Worm (Caenorhabditis elegans) whole organism, late embryonic: ENCODE data around the gene F32D8.11.

Experiments
- C38D4.7 ChIP-seq: fragments of 200-800 bp; sonication (Bioruptor generic); optimal IDR thresholded peaks from 2 replicates; lab custom pipeline; 2018; ENCODE audit warnings: mild to moderate bottlenecking, missing genetic modification characterization, moderate library complexity, missing compliant biosample characterization
- F13H6.1 ChIP-seq: sonication (generic microtip); optimal IDR thresholded peaks from 2 replicates; lab custom pipeline; 2016; ENCODE audit warnings: missing genetic modification characterization, missing compliant biosample characterization
- T23F11.4 ChIP-seq: fragments of 200-800 bp; sonication (Bioruptor generic); optimal IDR thresholded peaks from 2 replicates; lab custom pipeline; 2018; ENCODE audit warnings: mild to moderate bottlenecking, missing genetic modification characterization, missing compliant biosample characterization
- ceh-14 ChIP-seq: sonication (generic microtip); optimal IDR thresholded peaks from 2 replicates; lab custom pipeline; 2016; ENCODE audit warnings: missing genotype, missing genetic modification characterization, missing compliant biosample characterization
- ceh-18 ChIP-seq: sonication (generic microtip); optimal IDR thresholded peaks from 2 replicates; lab custom pipeline; 2016; ENCODE audit warnings: missing genetic modification characterization, missing compliant biosample characterization
- ceh-19 ChIP-seq: fragments of 200-800 bp; sonication (Bioruptor generic); optimal IDR thresholded peaks from 2 replicates; lab custom pipeline; 2018; ENCODE audit warnings: mild to moderate bottlenecking, missing genetic modification characterization, missing compliant biosample characterization
- ceh-22 ChIP-seq: sonication (generic microtip); optimal IDR thresholded peaks from 2 replicates; lab custom pipeline; 2017; ENCODE audit warnings: missing biosample characterization, missing genetic modification characterization
- ceh-24 ChIP-seq: sonication (generic microtip); optimal IDR thresholded peaks from 2 replicates; lab custom pipeline; 2016; ENCODE audit warnings: mild to moderate bottlenecking, missing genetic modification characterization, missing compliant biosample characterization
- ceh-30 ChIP-seq: fragments of 150-350 bp; optimal IDR thresholded peaks from 2 replicates; lab custom pipeline; 2014; ENCODE audit warnings: missing biosample characterization, missing genetic modification characterization
- ceh-31 ChIP-seq: sonication (generic microtip); optimal IDR thresholded peaks from 2 replicates; lab custom pipeline; 2016; ENCODE audit warnings: missing genetic modification characterization, missing compliant biosample characterization
- ceh-34 ChIP-seq: sonication (generic microtip); optimal IDR thresholded peaks from 2 replicates; lab custom pipeline; 2016; ENCODE audit warnings: mild to moderate bottlenecking, missing genetic modification characterization, missing compliant biosample characterization
- ceh-45 ChIP-seq: fragments of 200-800 bp; sonication (Bioruptor generic); IDR thresholded peaks from 2 replicates; pipeline ENCODE4 v1.3.6; 2022; ENCODE audit warnings: missing genetic modification reagents, missing genetic modification characterization, missing compliant biosample characterization
- ceh-48 ChIP-seq: sonication (generic microtip); optimal IDR thresholded peaks from 2 replicates; lab custom pipeline; 2016; ENCODE audit warnings: missing genetic modification characterization, inconsistent platforms, missing compliant biosample characterization
- ceh-6 ChIP-seq: fragments of 200-800 bp; sonication (Bioruptor generic); optimal IDR thresholded peaks from 2 replicates; lab custom pipeline; 2018; ENCODE audit warnings: mild to moderate bottlenecking, missing genetic modification characterization, missing compliant biosample characterization
- che-1 ChIP-seq: sonication (generic microtip); optimal IDR thresholded peaks from 2 replicates; lab custom pipeline; 2016; ENCODE audit warnings: mild to moderate bottlenecking, missing genetic modification characterization, missing compliant biosample characterization
- dve-1 ChIP-seq: sonication (generic microtip); optimal IDR thresholded peaks from 2 replicates; lab custom pipeline; 2017; ENCODE audit warnings: antibody characterized with exemption, mild to moderate bottlenecking, missing genetic modification characterization, missing compliant biosample characterization
- elt-2 ChIP-seq: sonication (generic microtip); optimal IDR thresholded peaks from 2 replicates; lab custom pipeline; 2016; ENCODE audit warnings: missing genetic modification reagents, missing genetic modification characterization, missing compliant biosample characterization
- fkh-10 ChIP-seq: fragments of 150-350 bp; optimal IDR thresholded peaks from 2 replicates; lab custom pipeline; 2014; ENCODE audit warnings: missing biosample characterization, missing genetic modification reagents, missing genetic modification characterization
- hlh-13 ChIP-seq: fragments of 200-800 bp; sonication (Bioruptor generic); optimal IDR thresholded peaks from 2 replicates; lab custom pipeline; 2018; ENCODE audit warnings: mild to moderate bottlenecking, missing genetic modification characterization, missing compliant biosample characterization
- lim-6 ChIP-seq: sonication (generic microtip); optimal IDR thresholded peaks from 2 replicates; lab custom pipeline; 2016; ENCODE audit warnings: missing genetic modification characterization, missing compliant biosample characterization
- mec-3 ChIP-seq: sonication (generic microtip); optimal IDR thresholded peaks from 2 replicates; lab custom pipeline; 2016; ENCODE audit warnings: borderline replicate concordance, missing genetic modification characterization, missing compliant biosample characterization
- nfya-1 ChIP-seq: sonication (generic microtip); optimal IDR thresholded peaks from 2 replicates; lab custom pipeline; 2017; ENCODE audit warnings: missing genetic modification characterization, mild to moderate bottlenecking, missing compliant biosample characterization, antibody characterized with exemption, moderate library complexity
- pag-3 ChIP-seq: sonication (generic microtip); optimal IDR thresholded peaks from 2 replicates; lab custom pipeline; 2016; ENCODE audit warnings: missing compliant biosample characterization, missing genetic modification characterization, borderline replicate concordance
- pat-9 ChIP-seq: fragments of 200-800 bp; sonication (Bioruptor generic); optimal IDR thresholded peaks from 2 replicates; lab custom pipeline; 2018; ENCODE audit warnings: mild to moderate bottlenecking, missing genetic modification characterization, moderate library complexity, missing compliant biosample characterization
- pha-4 ChIP-seq: fragments of 150-350 bp; optimal IDR thresholded peaks from 2 replicates; lab custom pipeline; 2018; ENCODE audit warnings: missing biosample characterization, missing genetic modification reagents, missing genetic modification characterization
- pqm-1 ChIP-seq: sonication (generic microtip); optimal IDR thresholded peaks from 2 replicates; lab custom pipeline; 2016; ENCODE audit warnings: missing genetic modification characterization, missing compliant biosample characterization
- rnt-1 ChIP-seq: sonication (generic microtip); optimal IDR thresholded peaks from 2 replicates; lab custom pipeline; 2016; ENCODE audit warnings: missing genetic modification characterization, missing compliant biosample characterization
- sdc-2 ChIP-seq: sonication (generic microtip); optimal IDR thresholded peaks from 2 replicates; lab custom pipeline; 2016; ENCODE audit warnings: missing genotype, missing genetic modification characterization, missing compliant biosample characterization
- sox-2 ChIP-seq: fragments of 200-800 bp; sonication (Bioruptor generic); IDR thresholded peaks from 2 replicates; pipeline ENCODE4 v1.3.6; 2022; ENCODE audit warnings: missing genetic modification reagents, missing genetic modification characterization, missing compliant biosample characterization
- ttx-3 ChIP-seq: sonication (generic microtip); optimal IDR thresholded peaks from 2 replicates; lab custom pipeline; 2016; ENCODE audit warnings: missing genetic modification reagents, missing genetic modification characterization, missing compliant biosample characterization
- unc-42 ChIP-seq: sonication (generic microtip); optimal IDR thresholded peaks from 2 replicates; lab custom pipeline; 2016; ENCODE audit warnings: missing genotype, missing genetic modification characterization, missing compliant biosample characterization
- unc-86 ChIP-seq: sonication (generic microtip); optimal IDR thresholded peaks from 2 replicates; lab custom pipeline; 2016; ENCODE audit warnings: missing genetic modification characterization, missing compliant biosample characterization
- ztf-16 ChIP-seq: sonication (generic microtip); optimal IDR thresholded peaks from 2 replicates; lab custom pipeline; 2017; ENCODE audit warnings: missing genetic modification characterization, missing compliant biosample characterization

Gene F32D8.11

DNA sequence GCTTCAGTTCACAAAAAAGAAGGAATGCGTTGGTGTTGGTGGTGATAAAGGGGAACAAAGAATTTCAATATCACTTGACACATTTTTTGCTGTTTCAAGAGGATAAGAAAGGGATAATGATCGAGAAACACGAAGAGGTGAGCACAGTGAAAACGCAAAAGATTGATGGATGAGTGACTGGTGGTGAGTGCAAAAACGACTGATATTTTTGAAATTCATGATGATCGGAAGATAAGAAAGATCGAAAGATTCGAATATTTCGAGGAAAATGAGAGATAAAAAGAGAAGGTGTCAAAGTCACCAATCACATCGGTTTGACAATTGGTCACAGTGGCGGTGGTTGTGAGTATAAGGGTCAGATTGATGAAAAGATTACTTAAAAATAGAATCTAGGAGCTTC is 27.0 kb upstream of the F32D8.11 start:
- TF ChIP-seq fkh-10 (GFP tag; lab: Kevin White, UChicago) (no peak), ceh-18 (peak; percentile 2)

DNA sequence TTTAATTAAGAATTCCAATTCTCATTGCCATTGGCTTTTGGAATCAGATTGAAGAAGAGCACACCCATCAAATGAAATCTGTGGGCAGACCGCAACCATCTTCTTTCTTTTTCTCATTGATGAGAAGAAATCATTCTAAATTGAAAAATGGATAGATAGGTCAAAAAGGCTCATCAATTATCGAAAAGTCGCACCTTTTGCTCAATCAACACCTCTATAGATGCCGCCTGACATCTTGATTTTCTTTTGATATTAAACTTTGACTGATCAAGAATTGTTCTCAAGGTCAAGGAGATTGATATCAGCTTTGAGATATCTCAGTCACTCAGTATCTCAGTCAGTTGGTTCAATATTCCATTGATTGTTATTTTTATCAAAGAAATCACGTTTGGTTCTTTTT is 21.0 kb upstream of the F32D8.11 start:
- TF ChIP-seq ceh-14 (tag; lab: Kevin White, UChicago) (no peak), pag-3 (tag; lab: Kevin White, UChicago) (no peak), ceh-45 (GFP tag; lab: Robert Waterston, UW) (no peak), elt-2 (tag; lab: Kevin White, UChicago) (no peak)

DNA sequence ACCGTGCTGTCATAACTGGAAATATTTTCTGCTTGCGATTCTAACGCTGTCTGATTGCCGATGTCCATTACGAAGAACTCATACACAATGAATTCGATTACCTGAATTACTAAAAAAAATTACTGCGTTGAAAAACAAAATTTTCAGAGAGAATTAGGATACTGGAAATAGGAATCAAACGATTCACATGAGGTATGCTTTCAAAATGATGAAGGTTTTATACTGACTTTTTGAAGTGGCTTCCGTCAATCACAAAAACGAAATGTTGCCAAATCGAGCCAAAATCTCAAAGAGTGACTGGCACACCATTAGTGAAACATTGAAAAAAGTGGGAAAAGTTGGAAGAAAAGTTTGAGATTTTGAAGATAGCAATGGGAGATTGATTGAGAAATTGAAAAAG is 20.1 kb upstream of the F32D8.11 start, which contains the start of gene zzz-1:
Gene zzz-1 (minus strand): TSS at position 101 of the 400 bp plus-strand sequence.
- TF ChIP-seq ceh-18 (no peak), ceh-24 (tag; lab: Kevin White, UChicago) (no peak), rnt-1 (tag; lab: Kevin White, UChicago) (no peak), pha-4 (tag; lab: Kevin White, UChicago) (no peak), che-1 (tag; lab: Kevin White, UChicago) (no peak), ztf-16 (tag; lab: Kevin White, UChicago) (no peak), dve-1 (no peak), unc-86 (tag; lab: Kevin White, UChicago) (no peak), ceh-48 (no peak), ceh-34 (no peak), pqm-1 (tag; lab: Kevin White, UChicago) (no peak), mec-3 (tag; lab: Kevin White, UChicago) (no peak), nfya-1 (tag; lab: Kevin White, UChicago) (no peak), hlh-13 (GFP tag; lab: Kevin White, UChicago) (no peak), pat-9 (tag; lab: Kevin White, UChicago) (no peak), ttx-3 (tag; lab: Kevin White, UChicago) (no peak), C38D4.7 (GFP tag; lab: Kevin White, UChicago) (no peak), ceh-19 (no peak), ceh-45 (GFP tag; lab: Robert Waterston, UW) (no peak), pag-3 (tag; lab: Kevin White, UChicago) (no peak)

DNA sequence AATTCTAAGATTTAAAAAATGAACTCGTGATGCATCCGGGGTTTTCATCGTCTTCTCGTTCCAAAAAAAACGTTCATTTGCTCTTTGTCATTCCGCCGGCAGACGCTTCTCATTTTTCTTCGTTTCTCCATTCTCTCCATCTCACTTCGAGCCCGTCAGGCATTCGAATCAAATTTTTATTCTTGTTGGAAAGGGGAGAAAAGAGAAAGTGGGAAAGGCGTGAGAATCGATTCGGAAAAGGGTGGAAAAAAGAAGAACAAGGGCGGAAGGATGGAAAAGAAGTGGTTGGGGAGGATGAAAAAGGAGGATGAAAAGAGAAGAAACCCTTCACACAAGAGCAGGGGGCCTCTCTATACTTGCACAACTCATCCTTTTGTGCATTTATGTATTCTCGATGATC is 15.9 kb upstream of the F32D8.11 start:
- TF ChIP-seq F13H6.1 (tag; lab: Kevin White, UChicago) = no peak
- TF ChIP-seq ceh-31 = peak; percentile 9
- TF ChIP-seq unc-42 (tag; lab: Kevin White, UChicago) = peak; percentile 58
- TF ChIP-seq ceh-48 = peak; percentile 18
- TF ChIP-seq, all 69 proteins: peak for 3

DNA sequence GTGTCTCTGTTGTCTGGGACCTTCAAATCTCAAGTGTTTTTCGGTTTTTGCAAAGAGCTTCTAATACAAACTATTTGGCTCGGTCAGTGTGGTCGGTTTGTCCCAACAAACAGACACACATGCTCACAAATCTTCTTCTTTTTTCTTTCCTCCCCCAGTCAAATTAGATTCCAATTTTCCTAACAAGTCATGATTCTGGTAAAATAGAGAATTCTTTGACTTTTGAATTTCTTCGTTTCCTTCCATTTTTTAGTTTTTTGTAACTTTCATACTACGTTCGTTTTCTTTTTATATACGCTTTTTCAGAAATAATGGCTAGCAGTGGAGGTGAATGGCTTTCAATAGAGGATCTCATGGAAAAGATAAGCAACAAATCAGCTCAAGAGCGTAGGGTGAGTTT is 14.8 kb upstream of the F32D8.11 start, which contains the start of gene F32D8.15:
Gene F32D8.15 (plus strand): TSS at position 301 of the 400 bp plus-strand sequence.
- peak; percentile 23 for TF ChIP-seq unc-42 (tag; lab: Kevin White, UChicago)
- TF ChIP-seq ceh-30 (tag; lab: Kevin White, UChicago) = no peak

DNA sequence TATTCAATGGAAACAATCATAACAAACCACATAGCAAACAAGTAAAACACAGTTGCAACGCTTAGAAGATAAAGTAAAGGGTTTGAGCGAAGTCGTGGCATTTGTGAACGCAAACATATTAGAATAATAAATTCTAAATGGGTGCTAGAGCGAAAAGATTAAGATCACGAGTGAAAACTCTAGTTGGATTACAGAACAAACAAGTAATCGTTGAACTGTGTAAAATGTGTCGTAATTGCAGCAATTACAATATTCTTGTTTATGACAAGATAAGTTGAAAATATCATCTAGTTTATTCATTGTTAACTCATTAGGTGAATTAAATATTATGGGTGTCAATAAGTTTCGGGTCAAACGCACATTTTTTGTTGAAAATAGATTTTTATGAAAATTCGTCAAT is 13.7 kb upstream of the F32D8.11 start, which contains the start of gene F32D8.8:
Gene F32D8.8 (minus strand): TSS at position 101 of the 400 bp plus-strand sequence.
- no peak for TF ChIP-seq ceh-14 (tag; lab: Kevin White, UChicago)
- TF ChIP-seq T23F11.4 (GFP tag; lab: Kevin White, UChicago) = no peak
- TF ChIP-seq rnt-1 (tag; lab: Kevin White, UChicago) = no peak
- TF ChIP-seq ceh-19 = no peak
- TF ChIP-seq lim-6 (tag; lab: Kevin White, UChicago) = no peak
- TF ChIP-seq ttx-3 (tag; lab: Kevin White, UChicago) = no peak
- TF ChIP-seq sox-2 (GFP tag; lab: Robert Waterston, UW) = no peak
- no peak for TF ChIP-seq ceh-6 (GFP tag; lab: Kevin White, UChicago)
- TF ChIP-seq ceh-24 (tag; lab: Kevin White, UChicago) = no peak
- TF ChIP-seq sdc-2 (tag; lab: Kevin White, UChicago) = no peak
- TF ChIP-seq F13H6.1 (tag; lab: Kevin White, UChicago) = no peak
- no peak for TF ChIP-seq ceh-22 (tag; lab: Kevin White, UChicago)
